Worm (Caenorhabditis elegans): ENCODE data around the gene F53G2.1.

Gene F53G2.1

ce11 chrII:2456973-2457372 is 31.5 kb upstream of the F53G2.1 start:
- TF ChIP-seq cog-1 (tag; optimal IDR thresholded peaks at IDR 0.05) (no peak), klf-2 (GFP tag; conservative IDR thresholded peaks at IDR 0.05) (no peak), flt-1 (GFP tag; IDR thresholded peaks at IDR 0.05) (no peak), ztf-23 (GFP tag; IDR thresholded peaks at IDR 0.05) (no peak), ref-1 (GFP tag; conservative IDR thresholded peaks at IDR 0.05) (no peak), T22C8.4 (GFP tag; IDR thresholded peaks at IDR 0.05) (no peak), ztf-29 (GFP tag; IDR thresholded peaks at IDR 0.05) (no peak), tab-1 (GFP tag; IDR thresholded peaks at IDR 0.05) (no peak)

- TF ChIP-seq med-1 (GFP tag; optimal IDR thresholded peaks at IDR 0.05; ENCODE audit: insufficient read depth) = no peak
- TF ChIP-seq tab-1 (GFP tag; IDR thresholded peaks at IDR 0.05) = no peak
- no peak for TF ChIP-seq ref-1 (GFP tag; conservative IDR thresholded peaks at IDR 0.05)
- no peak for TF ChIP-seq T22C8.4 (GFP tag; IDR thresholded peaks at IDR 0.05)
- no peak for TF ChIP-seq ztf-23 (GFP tag; IDR thresholded peaks at IDR 0.05)
- no peak for TF ChIP-seq cog-1 (tag; optimal IDR thresholded peaks at IDR 0.05)
- no peak for TF ChIP-seq flt-1 (GFP tag; IDR thresholded peaks at IDR 0.05)
- no peak for TF ChIP-seq klf-2 (GFP tag; conservative IDR thresholded peaks at IDR 0.05)
- TF ChIP-seq ztf-29 (GFP tag; IDR thresholded peaks at IDR 0.05) = no peak
These were observed 29.6 kb upstream of the F53G2.1 start, which contains the start of gene pqn-42 for ce11 chrII:2458881-2459280. Gene pqn-42 (minus strand): TSS chrII:2458981.

- TF ChIP-seq ztf-23 (GFP tag; IDR thresholded peaks at IDR 0.05) (no peak), cog-1 (tag; optimal IDR thresholded peaks at IDR 0.05) (no peak), flt-1 (GFP tag; IDR thresholded peaks at IDR 0.05) (no peak), T22C8.4 (GFP tag; IDR thresholded peaks at IDR 0.05) (peak; percentile 70), klf-2 (GFP tag; conservative IDR thresholded peaks at IDR 0.05) (no peak)
These were observed 19.6 kb upstream of the F53G2.1 start for ce11 chrII:2468885-2469284.

ce11 chrII:2473270-2473669 is 15.2 kb upstream of the F53G2.1 start, which contains the start of gene tsr-1:
Gene tsr-1 (minus strand): TSS chrII:2473370.
- TF ChIP-seq ref-1 (GFP tag; conservative IDR thresholded peaks at IDR 0.05) = no peak
- TF ChIP-seq tab-1 (GFP tag; IDR thresholded peaks at IDR 0.05) = no peak
- no peak for TF ChIP-seq ztf-23 (GFP tag; IDR thresholded peaks at IDR 0.05)
- no peak for TF ChIP-seq med-1 (GFP tag; optimal IDR thresholded peaks at IDR 0.05; ENCODE audit: insufficient read depth)
- TF ChIP-seq ztf-29 (GFP tag; IDR thresholded peaks at IDR 0.05) = no peak
- TF ChIP-seq T22C8.4 (GFP tag; IDR thresholded peaks at IDR 0.05) = no peak
- no peak for TF ChIP-seq cog-1 (tag; optimal IDR thresholded peaks at IDR 0.05)
- TF ChIP-seq klf-2 (GFP tag; conservative IDR thresholded peaks at IDR 0.05) = no peak
- TF ChIP-seq flt-1 (GFP tag; IDR thresholded peaks at IDR 0.05) = no peak

- no peak for TF ChIP-seq flt-1 (GFP tag; IDR thresholded peaks at IDR 0.05)
- TF ChIP-seq cog-1 (tag; optimal IDR thresholded peaks at IDR 0.05) = no peak
These were observed 9.9 kb upstream of the F53G2.1 start, which contains the start of gene mnat-1 for ce11 chrII:2478543-2478942. Gene mnat-1 (minus strand): TSS chrII:2478643.

- no peak for TF ChIP-seq T22C8.4 (GFP tag; IDR thresholded peaks at IDR 0.05)
- TF ChIP-seq ref-1 (GFP tag; conservative IDR thresholded peaks at IDR 0.05) = no peak
These were observed 9.4 kb upstream of the F53G2.1 start, which contains the start of gene F53G2.12 for ce11 chrII:2479047-2479446. Gene F53G2.12 (minus strand): TSS chrII:2479090.

ce11 chrII:2480099-2480498 is 8.4 kb upstream of the F53G2.1 start, which contains the start of gene F53G2.3:
Gene F53G2.3 (plus strand): TSS chrII:2480399.
- no peak for TF ChIP-seq tab-1 (GFP tag; IDR thresholded peaks at IDR 0.05)
- no peak for TF ChIP-seq flt-1 (GFP tag; IDR thresholded peaks at IDR 0.05)
- no peak for TF ChIP-seq T22C8.4 (GFP tag; IDR thresholded peaks at IDR 0.05)
- TF ChIP-seq ztf-23 (GFP tag; IDR thresholded peaks at IDR 0.05) = no peak
- TF ChIP-seq ztf-29 (GFP tag; IDR thresholded peaks at IDR 0.05) = no peak
- no peak for TF ChIP-seq ref-1 (GFP tag; conservative IDR thresholded peaks at IDR 0.05)
- no peak for TF ChIP-seq med-1 (GFP tag; optimal IDR thresholded peaks at IDR 0.05; ENCODE audit: insufficient read depth)
- no peak for TF ChIP-seq klf-2 (GFP tag; conservative IDR thresholded peaks at IDR 0.05)
- TF ChIP-seq cog-1 (tag; optimal IDR thresholded peaks at IDR 0.05) = no peak

ce11 chrII:2481621-2482020 is 6.9 kb upstream of the F53G2.1 start, which contains the start of gene F53G2.2:
Gene F53G2.2 (plus strand): TSS chrII:2481921.
- TF ChIP-seq T22C8.4 (GFP tag; IDR thresholded peaks at IDR 0.05) (no peak), ztf-29 (GFP tag; IDR thresholded peaks at IDR 0.05) (no peak), klf-2 (GFP tag; conservative IDR thresholded peaks at IDR 0.05) (no peak)

- TF ChIP-seq tab-1 (GFP tag; IDR thresholded peaks at IDR 0.05) = no peak
- TF ChIP-seq T22C8.4 (GFP tag; IDR thresholded peaks at IDR 0.05) = no peak
These were observed 5.0 kb upstream of the F53G2.1 start, which contains the start of gene F53G2.13 for ce11 chrII:2483507-2483906. Gene F53G2.13 (plus strand): TSS chrII:2483807.

- no peak for TF ChIP-seq ztf-23 (GFP tag; IDR thresholded peaks at IDR 0.05)
- TF ChIP-seq cog-1 (tag; optimal IDR thresholded peaks at IDR 0.05) = no peak
- TF ChIP-seq klf-2 (GFP tag; conservative IDR thresholded peaks at IDR 0.05) = no peak
- TF ChIP-seq flt-1 (GFP tag; IDR thresholded peaks at IDR 0.05) = no peak
- no peak for TF ChIP-seq T22C8.4 (GFP tag; IDR thresholded peaks at IDR 0.05)
- TF ChIP-seq med-1 (GFP tag; optimal IDR thresholded peaks at IDR 0.05; ENCODE audit: insufficient read depth) = no peak
- no peak for TF ChIP-seq ztf-29 (GFP tag; IDR thresholded peaks at IDR 0.05)
- no peak for TF ChIP-seq tab-1 (GFP tag; IDR thresholded peaks at IDR 0.05)
- TF ChIP-seq ref-1 (GFP tag; conservative IDR thresholded peaks at IDR 0.05) = no peak
These were observed 15.4 kb downstream of the F53G2.1 start for ce11 chrII:2503703-2504430.
